Worm (Caenorhabditis elegans) whole organism, mixed stage, embryonic: ENCODE results near the gene F23B12.1.

Experiments used
- M03D4.4 ChIP-seq: sonication (generic microtip); optimal IDR thresholded peaks from 2 replicates; lab custom pipeline; 2017; ENCODE audit warnings: mild to moderate bottlenecking, missing genetic modification characterization, missing compliant biosample characterization
- ceh-43 ChIP-seq: fragments of 200-800 bp; sonication (Bioruptor generic); optimal IDR thresholded peaks from 2 replicates; lab custom pipeline; 2018; ENCODE audit warnings: mild to moderate bottlenecking, missing genetic modification characterization, moderate library complexity, missing compliant biosample characterization
- ces-1 ChIP-seq: fragments of 150-350 bp; optimal IDR thresholded peaks from 2 replicates; lab custom pipeline; 2014; ENCODE audit warnings: missing biosample characterization, missing genetic modification reagents, missing genetic modification characterization
- elt-1 ChIP-seq: sonication (generic microtip); optimal IDR thresholded peaks from 2 replicates; lab custom pipeline; 2017; ENCODE audit warnings: missing genetic modification characterization, mild to moderate bottlenecking, missing compliant biosample characterization, antibody characterized with exemption, moderate library complexity, borderline replicate concordance; ENCODE audit not compliant: insufficient read depth

DNA sequence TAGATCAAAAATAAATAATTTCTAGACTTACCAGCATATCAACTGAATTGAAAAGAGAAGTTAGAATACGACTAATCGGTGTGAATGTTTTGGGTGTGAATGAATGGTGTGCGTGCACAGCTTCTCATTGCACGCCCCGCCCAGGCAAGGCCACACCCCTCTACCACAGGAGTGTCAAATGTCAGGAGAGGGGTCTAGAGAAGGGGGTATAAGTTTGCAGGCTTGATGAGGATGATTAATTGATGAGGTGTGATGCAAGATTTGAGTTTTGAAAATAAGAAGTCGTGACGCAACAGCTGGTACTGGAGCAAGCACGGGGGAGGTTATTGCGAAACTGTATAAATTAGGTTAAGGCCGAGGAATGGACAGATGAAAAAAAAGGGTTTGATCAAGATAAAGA lies 3.3 kb downstream of the F23B12.1 start, which contains the start of gene egl-1:
- TF ChIP-seq M03D4.4 (tag; lab: Kevin White, UChicago) (no peak), elt-1 (tag; lab: Kevin White, UChicago) (no peak), ces-1 (GFP tag; lab: Kevin White, UChicago) (no peak), ceh-43 (GFP tag; lab: Kevin White, UChicago) (no peak)
